Worm (Caenorhabditis elegans) whole organism, late embryonic: ENCODE data around the gene srh-159.

ENCODE experiments used
- ahr-1 ChIP-seq: sonication (generic microtip); optimal IDR thresholded peaks from 2 replicates; lab custom pipeline; 2016; ENCODE audit warnings: missing genetic modification characterization, missing compliant biosample characterization
- eyg-1 ChIP-seq: sonication (generic microtip); optimal IDR thresholded peaks from 2 replicates; lab custom pipeline; 2016; ENCODE audit warnings: missing genotype, missing genetic modification characterization, missing compliant biosample characterization
- hlh-30 ChIP-seq: sonication (generic microtip); optimal IDR thresholded peaks from 2 replicates; lab custom pipeline; 2017; ENCODE audit warnings: antibody characterized with exemption, missing genetic modification characterization, missing compliant biosample characterization; ENCODE audit not compliant: insufficient read depth
- lin-11 ChIP-seq: fragments of 200-800 bp; sonication (Bioruptor generic); optimal IDR thresholded peaks from 2 replicates; lab custom pipeline; 2018; ENCODE audit warnings: mild to moderate bottlenecking, missing genetic modification characterization, missing compliant biosample characterization

- TF ChIP-seq lin-11 (no peak), ahr-1 (no peak), eyg-1 (tag; lab: Kevin White, UChicago) (no peak), hlh-30 (tag; lab: Kevin White, UChicago) (no peak)
These were observed 50.3 kb downstream of the srh-159 start for ce11 chrV:17232403-17232802.
